Worm (Caenorhabditis elegans) whole organism, late embryonic: ENCODE measurements around the gene Y54G11A.14.
A peak's percentile ranks its signal among the peaks of the same experiment; 100 is the strongest.

Experiments
- C38D4.7 ChIP-seq: fragments of 200-800 bp; sonication (Bioruptor generic); optimal IDR thresholded peaks from 2 replicates; lab custom pipeline; 2018; ENCODE audit warnings: mild to moderate bottlenecking, missing genetic modification characterization, moderate library complexity, missing compliant biosample characterization
- F13H6.1 ChIP-seq: sonication (generic microtip); optimal IDR thresholded peaks from 2 replicates; lab custom pipeline; 2016; ENCODE audit warnings: missing genetic modification characterization, missing compliant biosample characterization
- ceh-19 ChIP-seq: fragments of 200-800 bp; sonication (Bioruptor generic); optimal IDR thresholded peaks from 2 replicates; lab custom pipeline; 2018; ENCODE audit warnings: mild to moderate bottlenecking, missing genetic modification characterization, missing compliant biosample characterization
- ceh-24 ChIP-seq: sonication (generic microtip); optimal IDR thresholded peaks from 2 replicates; lab custom pipeline; 2016; ENCODE audit warnings: mild to moderate bottlenecking, missing genetic modification characterization, missing compliant biosample characterization
- ceh-31 ChIP-seq: sonication (generic microtip); optimal IDR thresholded peaks from 2 replicates; lab custom pipeline; 2016; ENCODE audit warnings: missing genetic modification characterization, missing compliant biosample characterization
- ceh-34 ChIP-seq: sonication (generic microtip); optimal IDR thresholded peaks from 2 replicates; lab custom pipeline; 2016; ENCODE audit warnings: mild to moderate bottlenecking, missing genetic modification characterization, missing compliant biosample characterization
- ceh-45 ChIP-seq: fragments of 200-800 bp; sonication (Bioruptor generic); IDR thresholded peaks from 2 replicates; pipeline ENCODE4 v1.3.6; 2022; ENCODE audit warnings: missing genetic modification reagents, missing genetic modification characterization, missing compliant biosample characterization
- ceh-48 ChIP-seq: sonication (generic microtip); optimal IDR thresholded peaks from 2 replicates; lab custom pipeline; 2016; ENCODE audit warnings: missing genetic modification characterization, inconsistent platforms, missing compliant biosample characterization
- elt-4 ChIP-seq: sonication (generic microtip); optimal IDR thresholded peaks from 2 replicates; lab custom pipeline; 2016; ENCODE audit warnings: missing genetic modification characterization, missing compliant biosample characterization
- eyg-1 ChIP-seq: sonication (generic microtip); optimal IDR thresholded peaks from 2 replicates; lab custom pipeline; 2016; ENCODE audit warnings: missing genotype, missing genetic modification characterization, missing compliant biosample characterization
- hlh-15 ChIP-seq: sonication (generic microtip); optimal IDR thresholded peaks from 2 replicates; lab custom pipeline; 2016; ENCODE audit warnings: missing genetic modification characterization, missing compliant biosample characterization
- hlh-6 ChIP-seq: sonication (generic microtip); optimal IDR thresholded peaks from 2 replicates; lab custom pipeline; 2016; ENCODE audit warnings: missing genotype, missing genetic modification characterization, missing compliant biosample characterization
- hlh-8 ChIP-seq: sonication (generic microtip); optimal IDR thresholded peaks from 2 replicates; lab custom pipeline; 2016; ENCODE audit warnings: missing genotype, missing genetic modification characterization, missing compliant biosample characterization
- lim-6 ChIP-seq: sonication (generic microtip); optimal IDR thresholded peaks from 2 replicates; lab custom pipeline; 2016; ENCODE audit warnings: missing genetic modification characterization, missing compliant biosample characterization
- lin-11 ChIP-seq: fragments of 200-800 bp; sonication (Bioruptor generic); optimal IDR thresholded peaks from 2 replicates; lab custom pipeline; 2018; ENCODE audit warnings: mild to moderate bottlenecking, missing genetic modification characterization, missing compliant biosample characterization
- madf-2 ChIP-seq: sonication (generic microtip); optimal IDR thresholded peaks from 2 replicates; lab custom pipeline; 2017; ENCODE audit warnings: missing genetic modification characterization, missing compliant biosample characterization
- mec-3 ChIP-seq: sonication (generic microtip); optimal IDR thresholded peaks from 2 replicates; lab custom pipeline; 2016; ENCODE audit warnings: borderline replicate concordance, missing genetic modification characterization, missing compliant biosample characterization
- nfya-1 ChIP-seq: sonication (generic microtip); optimal IDR thresholded peaks from 2 replicates; lab custom pipeline; 2017; ENCODE audit warnings: missing genetic modification characterization, mild to moderate bottlenecking, missing compliant biosample characterization, antibody characterized with exemption, moderate library complexity
- npax-4 ChIP-seq: sonication (generic microtip); optimal IDR thresholded peaks from 2 replicates; lab custom pipeline; 2016; ENCODE audit warnings: missing genetic modification characterization, missing compliant biosample characterization
- pha-2 ChIP-seq: sonication (generic microtip); optimal IDR thresholded peaks from 2 replicates; lab custom pipeline; 2017; ENCODE audit warnings: mild to moderate bottlenecking, missing genetic modification characterization, missing compliant biosample characterization
- pros-1 ChIP-seq: fragments of 150-350 bp; optimal IDR thresholded peaks from 2 replicates; lab custom pipeline; 2014; ENCODE audit warnings: missing biosample characterization, missing genetic modification reagents, missing genetic modification characterization
- sdc-2 ChIP-seq: sonication (generic microtip); optimal IDR thresholded peaks from 2 replicates; lab custom pipeline; 2016; ENCODE audit warnings: missing genotype, missing genetic modification characterization, missing compliant biosample characterization
- sox-2 ChIP-seq: fragments of 200-800 bp; sonication (Bioruptor generic); IDR thresholded peaks from 2 replicates; pipeline ENCODE4 v1.3.6; 2022; ENCODE audit warnings: missing genetic modification reagents, missing genetic modification characterization, missing compliant biosample characterization
- ttx-3 ChIP-seq: sonication (generic microtip); optimal IDR thresholded peaks from 2 replicates; lab custom pipeline; 2016; ENCODE audit warnings: missing genetic modification reagents, missing genetic modification characterization, missing compliant biosample characterization
- unc-42 ChIP-seq: sonication (generic microtip); optimal IDR thresholded peaks from 2 replicates; lab custom pipeline; 2016; ENCODE audit warnings: missing genotype, missing genetic modification characterization, missing compliant biosample characterization

Y54G11A.14 gene

DNA sequence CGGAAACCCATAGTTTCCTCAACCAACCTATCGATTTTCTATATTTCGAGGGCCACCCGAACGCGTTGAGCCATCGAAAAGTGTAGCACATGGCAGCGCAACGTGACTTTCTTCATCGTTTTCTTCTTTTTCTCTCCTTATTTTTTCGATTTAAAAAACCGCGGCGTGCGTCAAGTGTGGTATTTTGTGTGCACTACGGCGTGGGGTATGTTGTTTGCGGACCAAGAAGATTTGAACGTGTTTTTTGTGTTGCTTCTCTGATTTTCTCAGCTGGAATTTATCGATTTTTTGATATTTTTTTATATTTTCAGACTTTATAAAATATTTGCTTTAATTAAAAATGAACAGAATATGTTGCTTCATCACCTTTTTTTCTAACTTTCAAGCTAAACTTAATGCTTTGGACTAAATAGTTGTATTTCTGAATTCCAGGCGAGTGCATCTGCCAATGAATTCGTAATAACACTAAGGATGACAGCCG, 40.0 kb downstream of the Y54G11A.14 start, which contains the start of the genes agl-1 and pfs-2 (continued):
- TF ChIP-seq sdc-2 = no peak
- no peak for TF ChIP-seq ceh-45 (GFP tag; lab: Robert Waterston, UW)
- peak; percentile 18 for TF ChIP-seq ttx-3 (tag; lab: Kevin White, UChicago)

- no peak for TF ChIP-seq ceh-24 (tag; lab: Kevin White, UChicago)
- TF ChIP-seq eyg-1 (tag; lab: Kevin White, UChicago) = no peak
- no peak for TF ChIP-seq lim-6 (tag; lab: Kevin White, UChicago)
- TF ChIP-seq ttx-3 (tag; lab: Kevin White, UChicago) = no peak
- no peak for TF ChIP-seq madf-2 (tag; lab: Kevin White, UChicago)
- TF ChIP-seq mec-3 (tag; lab: Kevin White, UChicago) = no peak
- no peak for TF ChIP-seq sox-2 (GFP tag; lab: Robert Waterston, UW)
- TF ChIP-seq nfya-1 = no peak
- no peak for TF ChIP-seq ceh-31
- TF ChIP-seq ceh-45 (GFP tag; lab: Robert Waterston, UW) = no peak
- no peak for TF ChIP-seq lin-11
- no peak for TF ChIP-seq sdc-2
- TF ChIP-seq ceh-48 (tag; lab: Kevin White, UChicago) = no peak
- TF ChIP-seq hlh-15 (tag; lab: Kevin White, UChicago) = no peak
Measured at ce11 chrII:14359007-14359406, 41.0 kb downstream of the Y54G11A.14 start.

DNA sequence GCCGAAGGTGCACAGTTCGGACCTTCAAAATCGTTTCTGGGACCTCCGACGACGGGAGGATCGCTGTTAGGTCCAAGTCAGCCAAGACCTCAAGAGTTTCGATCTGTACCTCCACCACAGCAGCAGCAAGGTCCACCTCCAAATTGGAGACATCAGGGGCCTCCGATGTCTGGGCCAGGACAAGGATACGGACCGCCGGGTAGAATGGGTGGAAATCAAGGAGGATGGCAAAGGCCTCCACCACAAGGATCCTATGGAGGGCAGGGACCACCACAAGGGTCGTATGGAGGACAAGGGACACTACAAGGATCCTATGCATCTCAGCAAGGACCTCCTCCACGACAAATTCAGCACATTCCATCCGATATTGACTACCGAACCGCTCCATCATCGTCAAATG, 42.7 kb downstream of the Y54G11A.14 start:
- TF ChIP-seq ceh-24 (tag; lab: Kevin White, UChicago) (no peak), sdc-2 (peak; percentile 8)
- TF ChIP-seq, all 69 proteins: peak for 1

DNA sequence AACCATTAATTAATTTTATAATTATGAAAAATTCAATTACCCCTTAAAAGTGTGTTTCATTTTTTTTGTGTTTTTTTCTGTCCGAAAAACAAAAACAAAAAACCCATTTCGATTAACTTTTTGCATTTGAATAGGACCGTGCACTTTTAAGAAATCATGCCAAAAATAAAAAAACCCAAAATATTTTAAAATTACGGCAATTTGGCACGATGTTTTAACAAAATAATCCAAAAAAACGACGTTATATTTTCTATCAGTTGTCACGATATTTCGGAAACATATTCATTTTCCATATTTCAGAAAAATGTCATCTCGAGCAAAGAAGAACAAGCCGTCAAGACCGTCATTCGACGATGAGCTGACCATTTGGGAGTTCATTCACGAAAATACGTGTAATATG, 43.8 kb downstream of the Y54G11A.14 start, which contains the start of gene tebp-1:
Gene tebp-1 (plus strand): TSS at position 301 of the 400 bp plus-strand sequence.
- TF ChIP-seq pros-1 (tag; lab: Kevin White, UChicago) = no peak
- TF ChIP-seq F13H6.1 (tag; lab: Kevin White, UChicago) = no peak
- no peak for TF ChIP-seq hlh-8 (tag; lab: Kevin White, UChicago)
- no peak for TF ChIP-seq ceh-19
- no peak for TF ChIP-seq hlh-6 (tag; lab: Kevin White, UChicago)
- TF ChIP-seq pha-2 (tag; lab: Kevin White, UChicago) = no peak
- no peak for TF ChIP-seq unc-42

- TF ChIP-seq ceh-34 (tag; lab: Kevin White, UChicago) = no peak
- TF ChIP-seq hlh-6 (tag; lab: Kevin White, UChicago) = no peak
- peak; percentile 87 for TF ChIP-seq unc-42
- no peak for TF ChIP-seq sox-2 (GFP tag; lab: Robert Waterston, UW)
- TF ChIP-seq elt-4 (tag; lab: Kevin White, UChicago) = no peak
- TF ChIP-seq npax-4 (tag; lab: Kevin White, UChicago) = no peak
- peak; percentile 77 for TF ChIP-seq ceh-48 (tag; lab: Kevin White, UChicago)
- TF ChIP-seq C38D4.7 (GFP tag; lab: Kevin White, UChicago) = no peak
- TF ChIP-seq nfya-1 = peak; percentile 33
- peak; percentile 38 for TF ChIP-seq ceh-31
Measured at ce11 chrII:14365182-14365751, 47.3 kb downstream of the Y54G11A.14 start, which contains the start of gene imb-2. TSS of gene imb-2 (plus strand) at chrII:14365701.
